Fruit fly (Drosophila melanogaster): ENCODE measurements around the gene CG32262.

CG32262 gene

dm6 chr3L:3770823-3771222 is 39.2 kb downstream of the CG32262 start (continued):
- TF ChIP-seq nmo (GFP tag; optimal IDR thresholded peaks at IDR 0.05) (peak; percentile 37), HmgD (GFP tag; optimal IDR thresholded peaks at IDR 0.05) (no peak), Hmr (GFP tag; optimal IDR thresholded peaks at IDR 0.05) (peak; percentile 73), fu2 (GFP tag; optimal IDR thresholded peaks at IDR 0.05) (peak; percentile 54), Fer1 (GFP tag; optimal IDR thresholded peaks at IDR 0.05) (peak; percentile 6), D19A (tag; optimal IDR thresholded peaks at IDR 0.05) (peak; percentile 17), bbx (GFP tag; IDR thresholded peaks at IDR 0.05; ENCODE audit: partially characterized antibody) (no peak), Neu2 (GFP tag; optimal IDR thresholded peaks at IDR 0.05; ENCODE audit: borderline replicate concordance) (no peak), E2f2 (GFP tag; IDR thresholded peaks at IDR 0.05) (peak; percentile 21; the same call in 1 of the 2 replicates), cwo (GFP tag; optimal IDR thresholded peaks at IDR 0.05) (peak; percentile 89), CG9932 (GFP tag; IDR thresholded peaks at IDR 0.05) (peak; percentile 71), trh (GFP tag; optimal IDR thresholded peaks at IDR 0.05) (peak; percentile 31), CG16779 (GFP tag; IDR thresholded peaks at IDR 0.05) (0 out of 2 replicates have a peak, but pooled peaks have one; percentile 44), CG3281 (GFP tag; optimal IDR thresholded peaks at IDR 0.05) (peak; percentile 66), CG42726 (GFP tag; IDR thresholded peaks at IDR 0.05; ENCODE audit: partially characterized antibody) (no peak), disco-r (GFP tag; optimal IDR thresholded peaks at IDR 0.05) (peak; percentile 20), CG6854 (GFP tag; optimal IDR thresholded peaks at IDR 0.05) (no peak), CHES-1-like (GFP tag; optimal IDR thresholded peaks at IDR 0.05) (peak; percentile 27), Mes4 (GFP tag; optimal IDR thresholded peaks at IDR 0.05) (no peak), Abd-B (GFP tag; optimal IDR thresholded peaks at IDR 0.05) (peak; percentile 14), dati (GFP tag; IDR thresholded peaks at IDR 0.05) (no peak), slp2 (GFP tag; optimal IDR thresholded peaks at IDR 0.05) (no peak), PHDP (tag; optimal IDR thresholded peaks at IDR 0.05) (peak; percentile 58), lola (GFP tag; optimal IDR thresholded peaks at IDR 0.05) (no peak), ac (GFP tag; optimal IDR thresholded peaks at IDR 0.05) (no peak), CG11504 (tag; optimal IDR thresholded peaks at IDR 0.05) (peak; percentile 62), Rfx (GFP tag; IDR thresholded peaks at IDR 0.05) (peak; percentile 71), CG15269 (tag; optimal IDR thresholded peaks at IDR 0.05) (peak; percentile 62), H15 (GFP tag; IDR thresholded peaks at IDR 0.05) (0 out of 3 replicates have a peak, but pooled peaks have one; percentile 31), dysf (GFP tag; IDR thresholded peaks at IDR 0.05) (peak; percentile 73), stwl (tag; optimal IDR thresholded peaks at IDR 0.05) (no peak), CG2120 (GFP tag; optimal IDR thresholded peaks at IDR 0.05) (peak; percentile 82), klu (GFP tag; IDR thresholded peaks at IDR 0.05) (0 out of 2 replicates have a peak, but pooled peaks have one; percentile 51), Jarid2 (GFP tag; optimal IDR thresholded peaks at IDR 0.05) (no peak), Six4 (GFP tag; optimal IDR thresholded peaks at IDR 0.05) (no peak), vvl (GFP tag; IDR thresholded peaks at IDR 0.05) (peak; percentile 71), CG4730 (GFP tag; IDR thresholded peaks at IDR 0.05) (no peak; the same call in 1 of the 2 replicates), hb (GFP tag; IDR thresholded peaks at IDR 0.05; ENCODE audit: partially characterized antibody) (no peak), NfI (GFP tag; optimal IDR thresholded peaks at IDR 0.05) (peak; percentile 68), CG17186 (GFP tag; optimal IDR thresholded peaks at IDR 0.05) (no peak), H2.0 (GFP tag; IDR thresholded peaks at IDR 0.05) (no peak), Ets65A (GFP tag) (peak; percentile 97), CG18011 (GFP tag; optimal IDR thresholded peaks at IDR 0.05) (peak; percentile 39), CG5953 (GFP tag; IDR thresholded peaks at IDR 0.05) (no peak), tgo (GFP tag; IDR thresholded peaks at IDR 0.05) (no peak; the same call in 2 of the 3 replicates), Bteb2 (GFP tag; optimal IDR thresholded peaks at IDR 0.05) (peak; percentile 37), onecut (GFP tag; IDR thresholded peaks at IDR 0.05) (no peak), caup (GFP tag; optimal IDR thresholded peaks at IDR 0.05; ENCODE audit: severe bottlenecking) (peak; percentile 52), shn (GFP tag; optimal IDR thresholded peaks at IDR 0.05) (peak; percentile 23), tap (tag; optimal IDR thresholded peaks at IDR 0.05) (no peak)
